Fruit fly (Drosophila melanogaster): ENCODE data around the gene CG4887.

The CG4887 gene

dm6 chr2L:1185642-1186497, 13.1 kb downstream of the CG4887 start, which contains the start of gene CG5001 (continued):
- peak; percentile 96 for TF ChIP-seq chinmo (GFP tag; IDR thresholded peaks at IDR 0.05; ENCODE audit: partially characterized antibody)
- TF ChIP-seq ham (GFP tag; IDR thresholded peaks at IDR 0.05) = no peak
- peak in 1 of 2 experiments; percentile 48 for TF ChIP-seq Dfd (GFP tag; optimal IDR thresholded peaks at IDR 0.05)
- TF ChIP-seq CG8359 (GFP tag; optimal IDR thresholded peaks at IDR 0.05; ENCODE audit: borderline replicate concordance) = no peak
- TF ChIP-seq D19B (GFP tag; optimal IDR thresholded peaks at IDR 0.05) = peak; percentile 98
- peak; percentile 82 for TF ChIP-seq klu (GFP tag; IDR thresholded peaks at IDR 0.05)
- peak; percentile 70 for TF ChIP-seq CG4707 (GFP tag; optimal IDR thresholded peaks at IDR 0.05)
- peak; percentile 85 for TF ChIP-seq az2 (GFP tag; optimal IDR thresholded peaks at IDR 0.05)
- peak; percentile 84 for TF ChIP-seq CG1603 (tag; optimal IDR thresholded peaks at IDR 0.05)
- peak; percentile 77 for TF ChIP-seq CG11696 (GFP tag; IDR thresholded peaks at IDR 0.05)
- peak; percentile 34 for TF ChIP-seq dm (GFP tag; optimal IDR thresholded peaks at IDR 0.05)
- peak; percentile 62 for TF ChIP-seq rib (GFP tag; IDR thresholded peaks at IDR 0.05)
- peak; percentile 88 for TF ChIP-seq CG13296 (GFP tag; optimal IDR thresholded peaks at IDR 0.05)
- no peak for TF ChIP-seq ato (GFP tag; IDR thresholded peaks at IDR 0.05; ENCODE audit: partially characterized antibody)
- TF ChIP-seq Neu2 (GFP tag; optimal IDR thresholded peaks at IDR 0.05; ENCODE audit: borderline replicate concordance) = no peak
- TF ChIP-seq CG14050 (GFP tag; IDR thresholded peaks at IDR 0.05) = peak; percentile 75
- peak; percentile 51 for TF ChIP-seq CG8281 (tag; optimal IDR thresholded peaks at IDR 0.05)
- peak; percentile 50 for TF ChIP-seq fd64A (GFP tag; optimal IDR thresholded peaks at IDR 0.05)
- TF ChIP-seq CG16815 (GFP tag; optimal IDR thresholded peaks at IDR 0.05) = peak; percentile 41
- TF ChIP-seq tgo (GFP tag; IDR thresholded peaks at IDR 0.05) = peak; percentile 93
- TF ChIP-seq CG14965 (GFP tag; optimal IDR thresholded peaks at IDR 0.05; ENCODE audit: borderline replicate concordance) = no peak
- peak; percentile 87 for TF ChIP-seq Drgx (GFP tag; IDR thresholded peaks at IDR 0.05)
- TF ChIP-seq tio (GFP tag; optimal IDR thresholded peaks at IDR 0.05) = no peak
- peak; percentile 89 for TF ChIP-seq ci (GFP tag; IDR thresholded peaks at IDR 0.05)
- no peak for TF ChIP-seq dan (GFP tag; IDR thresholded peaks at IDR 0.05)
- peak; percentile 57 for TF ChIP-seq CG9609 (GFP tag; optimal IDR thresholded peaks at IDR 0.05)
- no peak for TF ChIP-seq CG17612 (GFP tag; IDR thresholded peaks at IDR 0.05)
- TF ChIP-seq H2.0 (GFP tag; IDR thresholded peaks at IDR 0.05) = peak; percentile 81
- peak; percentile 94 for TF ChIP-seq lab (GFP tag; optimal IDR thresholded peaks at IDR 0.05)
- peak; percentile 87 for TF ChIP-seq CG8388 (GFP tag; optimal IDR thresholded peaks at IDR 0.05)
- TF ChIP-seq CG17359 (tag; optimal IDR thresholded peaks at IDR 0.05) = peak; percentile 95
- peak; percentile 55; the same call in 2 of the 3 replicates for TF ChIP-seq CG11560 (tag; IDR thresholded peaks at IDR 0.05)
- TF ChIP-seq usp (GFP tag; optimal IDR thresholded peaks at IDR 0.05) = no peak
- TF ChIP-seq Dad (GFP tag; optimal IDR thresholded peaks at IDR 0.05) = no peak
- TF ChIP-seq CG10274 (GFP tag; optimal IDR thresholded peaks at IDR 0.05) = peak; percentile 17
- no peak for TF ChIP-seq gfzf (GFP tag; optimal IDR thresholded peaks at IDR 0.05)
- TF ChIP-seq H15 (GFP tag; IDR thresholded peaks at IDR 0.05) = peak; percentile 83
- peak; percentile 52 for TF ChIP-seq ro (GFP tag; IDR thresholded peaks at IDR 0.05)
- TF ChIP-seq ssp (GFP tag; IDR thresholded peaks at IDR 0.05) = peak; percentile 72
- TF ChIP-seq salm (tag; optimal IDR thresholded peaks at IDR 0.05) = peak; percentile 74
- peak; percentile 80 for TF ChIP-seq CG7372 (GFP tag; IDR thresholded peaks at IDR 0.05)
- no peak for TF ChIP-seq Lim3 (GFP tag; IDR thresholded peaks at IDR 0.05)
- TF ChIP-seq emc (GFP tag; optimal IDR thresholded peaks at IDR 0.05) = peak; percentile 51
- TF ChIP-seq CG12942 (GFP tag; optimal IDR thresholded peaks at IDR 0.05) = peak; percentile 73
- peak; percentile 70 for TF ChIP-seq Max (GFP tag; optimal IDR thresholded peaks at IDR 0.05)
- no peak for TF ChIP-seq CG4282 (GFP tag; optimal IDR thresholded peaks at IDR 0.05)
- TF ChIP-seq E2f1 (GFP tag; IDR thresholded peaks at IDR 0.05) = peak; percentile 88
- peak; percentile 76 for TF ChIP-seq Nf-YA (GFP tag; IDR thresholded peaks at IDR 0.05)
- peak; percentile 30 for TF ChIP-seq Usf (GFP tag; optimal IDR thresholded peaks at IDR 0.05)
- TF ChIP-seq hth (optimal IDR thresholded peaks at IDR 0.05) = no peak
